Fruit fly (Drosophila melanogaster): ENCODE measurements around the gene Arr1.

dm6 chr2L:18092156-18092555 is 14.1 kb downstream of the Arr1 start, which contains the start of gene CG15153:
- TF ChIP-seq psq (optimal IDR thresholded peaks at IDR 0.05): no peak
- no peak for TF ChIP-seq insv (optimal IDR thresholded peaks at IDR 0.05)
- no peak for TF ChIP-seq ttk (optimal IDR thresholded peaks at IDR 0.05)
- TF ChIP-seq Myc (optimal IDR thresholded peaks at IDR 0.05): no peak
- TF ChIP-seq Sin3A (optimal IDR thresholded peaks at IDR 0.05): no peak
- no peak for TF ChIP-seq h (optimal IDR thresholded peaks at IDR 0.05)
